Worm (Caenorhabditis elegans) whole organism, mixed stage, embryonic: ENCODE measurements around the gene msp-77.

Experiments used
- M03D4.4 ChIP-seq: sonication (generic microtip); optimal IDR thresholded peaks from 2 replicates; lab custom pipeline; 2017; ENCODE audit warnings: mild to moderate bottlenecking, missing genetic modification characterization, missing compliant biosample characterization
- bed-3 ChIP-seq: fragments of 200-800 bp; sonication (Bioruptor generic); optimal IDR thresholded peaks from 3 replicates; lab custom pipeline; 2018; ENCODE audit warnings: mild to moderate bottlenecking, missing genetic modification characterization, moderate library complexity, missing compliant biosample characterization
- blmp-1 ChIP-seq: fragments of 150-350 bp; optimal IDR thresholded peaks from 2 replicates; lab custom pipeline; 2014; ENCODE audit warnings: missing biosample characterization, missing genetic modification characterization
- ceh-39 ChIP-seq: fragments of 150-350 bp; optimal IDR thresholded peaks from 2 replicates; lab custom pipeline; 2014; ENCODE audit warnings: missing biosample characterization, missing genetic modification characterization
- ceh-43 ChIP-seq: fragments of 200-800 bp; sonication (Bioruptor generic); optimal IDR thresholded peaks from 2 replicates; lab custom pipeline; 2018; ENCODE audit warnings: mild to moderate bottlenecking, missing genetic modification characterization, moderate library complexity, missing compliant biosample characterization
- ceh-83 ChIP-seq: fragments of 200-800 bp; sonication (Bioruptor generic); optimal IDR thresholded peaks from 2 replicates; lab custom pipeline; 2018; ENCODE audit warnings: mild to moderate bottlenecking, missing genetic modification characterization, missing compliant biosample characterization
- ces-1 ChIP-seq: fragments of 150-350 bp; optimal IDR thresholded peaks from 2 replicates; lab custom pipeline; 2014; ENCODE audit warnings: missing biosample characterization, missing genetic modification reagents, missing genetic modification characterization
- cnd-1 ChIP-seq: fragments of 200-800 bp; sonication (Bioruptor generic); optimal IDR thresholded peaks from 2 replicates; lab custom pipeline; 2018; ENCODE audit warnings: mild to moderate bottlenecking, missing genetic modification characterization, missing compliant biosample characterization
- drap-1 ChIP-seq: fragments of 200-800 bp; sonication (Bioruptor generic); optimal IDR thresholded peaks from 3 replicates; lab custom pipeline; 2018; ENCODE audit warnings: mild to moderate bottlenecking, missing genetic modification characterization, missing compliant biosample characterization
- elt-1 ChIP-seq: sonication (generic microtip); optimal IDR thresholded peaks from 2 replicates; lab custom pipeline; 2017; ENCODE audit warnings: missing genetic modification characterization, mild to moderate bottlenecking, missing compliant biosample characterization, antibody characterized with exemption, moderate library complexity, borderline replicate concordance; ENCODE audit not compliant: insufficient read depth
- elt-3 ChIP-seq: fragments of 150-350 bp; optimal IDR thresholded peaks from 2 replicates; lab custom pipeline; 2014; ENCODE audit warnings: missing biosample characterization, missing genetic modification characterization
- flh-1 ChIP-seq: fragments of 200-800 bp; sonication (Bioruptor generic); optimal IDR thresholded peaks from 2 replicates; lab custom pipeline; 2018; ENCODE audit warnings: mild to moderate bottlenecking, missing genetic modification characterization, moderate library complexity, missing compliant biosample characterization
- ham-2 ChIP-seq: fragments of 200-800 bp; sonication (Bioruptor generic); optimal IDR thresholded peaks from 2 replicates; lab custom pipeline; 2018; ENCODE audit warnings: mild to moderate bottlenecking, missing genetic modification characterization, missing compliant biosample characterization
- hlh-1 ChIP-seq: fragments of 150-350 bp; optimal IDR thresholded peaks from 2 replicates; lab custom pipeline; 2014; ENCODE audit warnings: missing biosample characterization, missing genetic modification reagents, missing genetic modification characterization
- lin-13 ChIP-seq: fragments of 150-350 bp; optimal IDR thresholded peaks from 2 replicates; lab custom pipeline; 2014; ENCODE audit warnings: missing biosample characterization, missing genetic modification characterization
- lin-32 ChIP-seq: fragments of 200-800 bp; sonication (Bioruptor generic); optimal IDR thresholded peaks from 2 replicates; lab custom pipeline; 2018; ENCODE audit warnings: mild to moderate bottlenecking, missing genetic modification characterization, missing compliant biosample characterization
- lsy-2 ChIP-seq: fragments of 150-350 bp; optimal IDR thresholded peaks from 2 replicates; lab custom pipeline; 2014; ENCODE audit warnings: missing biosample characterization, missing genetic modification characterization
- mab-5 ChIP-seq: fragments of 150-350 bp; optimal IDR thresholded peaks from 2 replicates; lab custom pipeline; 2014; ENCODE audit warnings: missing biosample characterization, missing genetic modification characterization
- mep-1 ChIP-seq: fragments of 150-350 bp; optimal IDR thresholded peaks from 2 replicates; lab custom pipeline; 2017; ENCODE audit warnings: missing biosample characterization, missing genetic modification reagents, missing genetic modification characterization, inconsistent platforms
- mls-2 ChIP-seq: sonication (generic microtip); optimal IDR thresholded peaks from 2 replicates; lab custom pipeline; 2016; ENCODE audit warnings: mild to moderate bottlenecking, missing genetic modification characterization, moderate library complexity, missing compliant biosample characterization
- nhr-12 ChIP-seq: fragments of 150-350 bp; optimal IDR thresholded peaks from 2 replicates; lab custom pipeline; 2014; ENCODE audit warnings: missing biosample characterization, missing genetic modification characterization
- nhr-28 ChIP-seq: fragments of 150-350 bp; optimal IDR thresholded peaks from 2 replicates; lab custom pipeline; 2014; ENCODE audit warnings: missing biosample characterization, missing genetic modification characterization
- nhr-76 ChIP-seq: sonication (generic microtip); optimal IDR thresholded peaks from 2 replicates; lab custom pipeline; 2017; ENCODE audit warnings: missing biosample characterization, missing genetic modification characterization
- pha-4 ChIP-seq: fragments of 150-350 bp; optimal IDR thresholded peaks from 2 replicates; lab custom pipeline; 2018; ENCODE audit warnings: missing biosample characterization, missing genetic modification reagents, missing genetic modification characterization
- sem-2 ChIP-seq: fragments of 200-800 bp; sonication (Bioruptor generic); optimal IDR thresholded peaks from 2 replicates; lab custom pipeline; 2018; ENCODE audit warnings: mild to moderate bottlenecking, missing genetic modification characterization, missing compliant biosample characterization
- snpc-4 ChIP-seq: fragments of 150-350 bp; optimal IDR thresholded peaks from 2 replicates; lab custom pipeline; 2014; ENCODE audit warnings: missing biosample characterization, missing genetic modification characterization
- sptf-1 ChIP-seq: sonication (generic microtip); optimal IDR thresholded peaks from 2 replicates; lab custom pipeline; 2017; ENCODE audit warnings: mild to moderate bottlenecking, missing genetic modification characterization, moderate library complexity, missing compliant biosample characterization
- tbx-8 ChIP-seq: fragments of 200-800 bp; sonication (Bioruptor generic); optimal IDR thresholded peaks from 2 replicates; lab custom pipeline; 2018; ENCODE audit warnings: mild to moderate bottlenecking, missing genetic modification characterization, moderate library complexity, missing compliant biosample characterization
- unc-120 ChIP-seq: sonication (generic microtip); optimal IDR thresholded peaks from 2 replicates; lab custom pipeline; 2017; ENCODE audit warnings: missing genetic modification characterization, missing compliant biosample characterization; ENCODE audit not compliant: poor library complexity, severe bottlenecking
- unc-39 ChIP-seq: fragments of 150-350 bp; optimal IDR thresholded peaks from 2 replicates; lab custom pipeline; 2014; ENCODE audit warnings: missing biosample characterization, missing genetic modification characterization
- ztf-11 ChIP-seq: fragments of 150-350 bp; optimal IDR thresholded peaks from 2 replicates; lab custom pipeline; 2014; ENCODE audit warnings: missing biosample characterization, missing genetic modification characterization

The msp-77 gene

DNA sequence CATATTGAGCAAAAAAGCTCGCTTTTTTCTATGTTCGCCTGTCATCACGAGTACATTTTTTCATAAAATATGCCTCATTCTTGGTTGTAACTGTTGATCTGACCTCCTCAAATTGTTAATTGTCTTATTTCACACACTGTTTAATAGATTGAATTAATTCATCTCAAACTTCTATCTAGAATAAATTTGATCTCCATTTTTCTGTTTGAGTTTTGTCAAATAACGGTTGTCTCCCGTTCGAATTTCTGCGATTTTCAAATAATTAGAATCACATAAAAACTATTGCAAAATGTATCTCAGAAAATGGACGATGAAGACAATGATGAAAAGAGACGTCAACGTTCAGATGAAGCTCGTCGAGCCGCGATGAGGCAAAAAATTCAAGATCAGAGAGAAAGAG, 32.5 kb upstream of the msp-77 start, which contains the start of gene K07F5.14:
K07F5.14 (plus strand) TSS at position 301 of the 400 bp plus-strand sequence.
- TF ChIP-seq bed-3 (GFP tag; lab: Kevin White, UChicago) = no peak
- no peak for TF ChIP-seq snpc-4 (tag; lab: Kevin White, UChicago)
- no peak for TF ChIP-seq sptf-1
- TF ChIP-seq lin-13 (tag; lab: Kevin White, UChicago) = no peak
- no peak for TF ChIP-seq mls-2 (tag; lab: Kevin White, UChicago)
- TF ChIP-seq nhr-28 = no peak
- no peak for TF ChIP-seq elt-1 (tag; lab: Kevin White, UChicago)
- no peak for TF ChIP-seq ham-2
- TF ChIP-seq blmp-1 (tag; lab: Kevin White, UChicago) = no peak
- no peak for TF ChIP-seq pha-4
- no peak for TF ChIP-seq unc-39 (tag; lab: Kevin White, UChicago)
- TF ChIP-seq mep-1 (tag; lab: Kevin White, UChicago) = no peak
- no peak for TF ChIP-seq lsy-2 (tag; lab: Kevin White, UChicago)
- TF ChIP-seq, all 35 proteins: peak for 0

ce11 chrIV:9863817-9864216, 30.6 kb upstream of the msp-77 start, which contains the start of gene K07F5.16:
TSS of gene K07F5.16 (plus strand) at chrIV:9864117.
- no peak for TF ChIP-seq hlh-1 (tag; lab: Kevin White, UChicago)
- TF ChIP-seq lin-13 (tag; lab: Kevin White, UChicago) = no peak
- TF ChIP-seq ces-1 (GFP tag; lab: Kevin White, UChicago) = no peak
- TF ChIP-seq ztf-11 (tag; lab: Kevin White, UChicago) = no peak

- TF ChIP-seq lin-32 (GFP tag; lab: Kevin White, UChicago) = no peak
- no peak for TF ChIP-seq nhr-28
- no peak for TF ChIP-seq mep-1 (tag; lab: Kevin White, UChicago)
- no peak for TF ChIP-seq unc-39 (tag; lab: Kevin White, UChicago)
- TF ChIP-seq lin-13 (tag; lab: Kevin White, UChicago) = no peak
- TF ChIP-seq sptf-1 = no peak
- no peak for TF ChIP-seq bed-3 (GFP tag; lab: Kevin White, UChicago)
- TF ChIP-seq ztf-11 (tag; lab: Kevin White, UChicago) = no peak
- TF ChIP-seq tbx-8 (GFP tag; lab: Kevin White, UChicago) = no peak
- TF ChIP-seq ceh-39 (tag; lab: Kevin White, UChicago) = no peak
- TF ChIP-seq lsy-2 (tag; lab: Kevin White, UChicago) = no peak
- TF ChIP-seq nhr-76 = no peak
- no peak for TF ChIP-seq elt-3 (tag; lab: Kevin White, UChicago)
- TF ChIP-seq cnd-1 (tag; lab: Kevin White, UChicago) = no peak
- TF ChIP-seq elt-1 (tag; lab: Kevin White, UChicago) = no peak
- no peak for TF ChIP-seq snpc-4 (tag; lab: Kevin White, UChicago)
- no peak for TF ChIP-seq blmp-1 (tag; lab: Kevin White, UChicago)
- TF ChIP-seq sem-2 (GFP tag; lab: Kevin White, UChicago) = no peak
- TF ChIP-seq unc-120 (tag; lab: Kevin White, UChicago) = no peak
- no peak for TF ChIP-seq mls-2 (tag; lab: Kevin White, UChicago)
- TF ChIP-seq, all 35 proteins: peak for 0
These were observed 29.7 kb upstream of the msp-77 start, which contains the start of the genes K07F5.15 and K07F5.22 for ce11 chrIV:9864778-9865177. TSS of gene K07F5.15 (plus strand) at chrIV:9865078. TSS of gene K07F5.22 (plus strand) at chrIV:9865078.

- TF ChIP-seq ces-1 (GFP tag; lab: Kevin White, UChicago) = no peak
- no peak for TF ChIP-seq ztf-11 (tag; lab: Kevin White, UChicago)
- TF ChIP-seq snpc-4 (tag; lab: Kevin White, UChicago) = no peak
- TF ChIP-seq ceh-39 (tag; lab: Kevin White, UChicago) = no peak
- TF ChIP-seq blmp-1 (tag; lab: Kevin White, UChicago) = no peak
- TF ChIP-seq drap-1 (GFP tag; lab: Kevin White, UChicago) = no peak
- no peak for TF ChIP-seq mep-1 (tag; lab: Kevin White, UChicago)
- no peak for TF ChIP-seq tbx-8 (GFP tag; lab: Kevin White, UChicago)
- no peak for TF ChIP-seq ham-2
- no peak for TF ChIP-seq mab-5 (tag; lab: Kevin White, UChicago)
- no peak for TF ChIP-seq elt-1 (tag; lab: Kevin White, UChicago)
These were observed 27.6 kb upstream of the msp-77 start for ce11 chrIV:9866865-9867264.

DNA sequence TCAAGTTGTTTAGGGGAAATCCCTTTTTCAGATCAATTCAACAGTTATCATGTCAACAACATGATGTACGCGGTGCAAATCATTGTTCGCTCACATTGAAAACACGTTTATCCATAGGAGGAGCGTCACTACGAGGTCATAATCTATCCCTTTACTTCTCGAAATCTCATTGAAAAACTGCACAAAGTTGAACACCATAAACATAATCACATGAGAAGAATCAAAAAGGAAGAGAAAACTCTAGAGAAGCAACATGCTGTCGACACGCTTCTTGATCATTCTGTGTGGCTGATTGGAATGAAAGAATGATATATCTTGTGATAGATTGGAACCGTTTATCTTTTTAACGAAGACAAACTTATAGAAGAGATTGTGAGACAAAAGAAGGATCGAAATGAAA, 26.5 kb upstream of the msp-77 start:
- TF ChIP-seq pha-4 = no peak
- TF ChIP-seq ceh-39 (tag; lab: Kevin White, UChicago) = no peak
- no peak for TF ChIP-seq M03D4.4 (tag; lab: Kevin White, UChicago)
- TF ChIP-seq ces-1 (GFP tag; lab: Kevin White, UChicago) = no peak
- no peak for TF ChIP-seq ceh-43 (GFP tag; lab: Kevin White, UChicago)
- no peak for TF ChIP-seq nhr-28
- no peak for TF ChIP-seq ceh-83
- no peak for TF ChIP-seq nhr-12 (tag; lab: Kevin White, UChicago)
- no peak for TF ChIP-seq elt-3 (tag; lab: Kevin White, UChicago)
- TF ChIP-seq nhr-76 = no peak
- TF ChIP-seq flh-1 (GFP tag; lab: Kevin White, UChicago) = no peak
- no peak for TF ChIP-seq hlh-1 (tag; lab: Kevin White, UChicago)
- TF ChIP-seq snpc-4 (tag; lab: Kevin White, UChicago) = no peak
- no peak for TF ChIP-seq cnd-1 (tag; lab: Kevin White, UChicago)
